Worm (Caenorhabditis elegans): ENCODE measurements around the gene C17F4.12.

DNA sequence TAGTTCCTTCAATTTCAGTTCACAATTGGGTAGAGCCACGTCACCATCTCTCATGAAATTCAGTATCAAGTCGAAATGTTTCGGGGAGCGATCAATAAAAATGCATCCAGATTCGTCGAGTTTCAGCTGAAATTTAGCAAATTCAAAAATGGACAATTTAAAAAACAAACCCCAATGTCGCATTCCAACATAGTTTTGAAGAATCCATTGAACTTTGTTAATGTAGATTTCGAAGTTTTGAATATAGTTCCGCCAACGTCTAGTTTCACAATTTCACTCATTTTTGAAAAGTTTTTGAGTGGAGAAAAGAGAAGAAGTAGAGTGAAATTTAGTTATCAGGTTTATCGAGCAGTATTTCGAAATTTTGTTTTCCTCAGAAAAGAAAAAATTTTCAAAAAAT is 22.2 kb downstream of the C17F4.12 start, which contains the start of gene ZC239.14:
- TF ChIP-seq flt-1 (GFP tag; IDR thresholded peaks at IDR 0.05) (no peak), ref-1 (GFP tag; conservative IDR thresholded peaks at IDR 0.05) (no peak), klf-2 (GFP tag; conservative IDR thresholded peaks at IDR 0.05) (no peak), T22C8.4 (GFP tag; IDR thresholded peaks at IDR 0.05) (no peak), ztf-29 (GFP tag; IDR thresholded peaks at IDR 0.05) (no peak), med-1 (GFP tag; optimal IDR thresholded peaks at IDR 0.05; ENCODE audit: insufficient read depth) (no peak)
